Worm (Caenorhabditis elegans): ENCODE results near the gene K10G4.10.

DNA sequence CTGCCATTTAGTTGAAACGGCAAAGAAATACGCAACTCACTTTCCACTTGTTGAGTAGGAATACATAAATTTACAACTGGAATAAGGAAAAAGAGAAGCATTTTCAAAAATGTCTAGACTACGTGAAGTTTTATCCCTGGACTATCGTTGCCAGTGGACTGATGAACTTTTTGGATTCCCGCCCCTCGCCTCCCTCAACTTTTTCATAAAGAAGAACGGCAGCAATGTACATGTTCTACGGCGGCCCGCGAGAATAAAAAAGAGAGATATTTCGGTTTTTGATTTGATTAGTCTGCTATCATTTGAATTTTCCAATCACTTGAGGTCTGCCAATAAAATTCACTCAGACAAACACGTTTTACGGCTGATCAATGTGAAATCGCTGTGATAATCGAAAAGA is 24.4 kb upstream of the K10G4.10 start, which contains the start of gene clec-243:
- TF ChIP-seq sea-2 (GFP tag; optimal IDR thresholded peaks at IDR 0.05) (no peak), fkh-10 (GFP tag; optimal IDR thresholded peaks at IDR 0.05) (no peak), ztf-4 (tag; optimal IDR thresholded peaks at IDR 0.05) (no peak), nhr-28 (tag; optimal IDR thresholded peaks at IDR 0.05) (no peak), nhr-76 (tag; optimal IDR thresholded peaks at IDR 0.05) (no peak), nhr-237 (tag; optimal IDR thresholded peaks at IDR 0.05) (no peak), daf-12 (tag; optimal IDR thresholded peaks at IDR 0.05) (no peak), ceh-82 (tag; optimal IDR thresholded peaks at IDR 0.05) (no peak), lsy-12 (tag; optimal IDR thresholded peaks at IDR 0.05) (no peak), ama-1 (optimal IDR thresholded peaks at IDR 0.05) (no peak), jun-1 (tag; optimal IDR thresholded peaks at IDR 0.05) (no peak), fos-1 (tag; optimal IDR thresholded peaks at IDR 0.05) (no peak)

Measured in whole organism, L3 larva.